Fruit fly (Drosophila melanogaster) whole organism, embryonic: Measurements from ENCODE around the gene CG7728.

Experiments
- Bdp1 ChIP-seq: fragments of 200-800 bp; sonication (Bioruptor generic); optimal IDR thresholded peaks from 3 replicates; lab custom pipeline; 2016; ENCODE audit warnings: missing biosample characterization, missing genetic modification characterization
- BtbVII ChIP-seq: fragments of 200-800 bp; sonication (Bioruptor generic); optimal IDR thresholded peaks from 3 replicates; lab custom pipeline; 2017; ENCODE audit warnings: missing biosample characterization, mild to moderate bottlenecking, missing genetic modification characterization
- CG10274 ChIP-seq: fragments of 200-800 bp; sonication (Bioruptor generic); optimal IDR thresholded peaks from 3 replicates; lab custom pipeline; 2017; ENCODE audit warnings: missing biosample characterization, mild to moderate bottlenecking, missing genetic modification characterization
- CG10462 ChIP-seq: fragments of 200-800 bp; sonication (Bioruptor generic); optimal IDR thresholded peaks from 2 replicates; lab custom pipeline; 2016; ENCODE audit warnings: missing biosample characterization, missing genetic modification characterization
- CG10979 ChIP-seq: fragments of 200-800 bp; sonication (Bioruptor generic); optimal IDR thresholded peaks from 2 replicates; lab custom pipeline; 2018; ENCODE audit warnings: missing biosample characterization, mild to moderate bottlenecking, missing genetic modification characterization, moderate library complexity
- CG12942 ChIP-seq: fragments of 200-800 bp; sonication (Bioruptor generic); optimal IDR thresholded peaks from 3 replicates; lab custom pipeline; 2016; ENCODE audit warnings: missing biosample characterization, missing genetic modification characterization
- CG13296 ChIP-seq: fragments of 200-800 bp; sonication (Bioruptor generic); optimal IDR thresholded peaks from 3 replicates; lab custom pipeline; 2018; ENCODE audit warnings: missing biosample characterization, mild to moderate bottlenecking, missing genetic modification characterization
- CG13624 ChIP-seq: fragments of 200-800 bp; sonication (Bioruptor generic); optimal IDR thresholded peaks from 2 replicates; lab custom pipeline; 2016; ENCODE audit warnings: missing biosample characterization, missing genetic modification characterization
- CG14667 ChIP-seq: fragments of 200-800 bp; sonication (Bioruptor generic); IDR thresholded peaks from 2 replicates; pipeline ENCODE4 v1.3.6; 2022; ENCODE audit warnings: missing biosample characterization, missing genetic modification characterization
- CG15011 ChIP-seq: fragments of 200-800 bp; sonication (Bioruptor generic); optimal IDR thresholded peaks from 3 replicates; lab custom pipeline; 2018; ENCODE audit warnings: missing biosample characterization, mild to moderate bottlenecking, missing genetic modification characterization
- CG15601 ChIP-seq: fragments of 200-800 bp; sonication (Bioruptor generic); optimal IDR thresholded peaks from 3 replicates; lab custom pipeline; 2019; ENCODE audit warnings: missing biosample characterization, mild to moderate bottlenecking, missing genetic modification characterization, moderate library complexity
- CG17385 ChIP-seq: fragments of 200-800 bp; sonication (Bioruptor generic); optimal IDR thresholded peaks from 3 replicates; lab custom pipeline; 2018; ENCODE audit warnings: missing biosample characterization, mild to moderate bottlenecking, missing genetic modification characterization
- CG18619 ChIP-seq: fragments of 200-800 bp; sonication (Bioruptor generic); optimal IDR thresholded peaks from 3 replicates; lab custom pipeline; 2017; ENCODE audit warnings: missing biosample characterization, mild to moderate bottlenecking, missing genetic modification characterization
- CG30403 ChIP-seq: fragments of 200-800 bp; sonication (Bioruptor generic); optimal IDR thresholded peaks from 3 replicates; lab custom pipeline; 2016; ENCODE audit warnings: missing biosample characterization, missing genetic modification characterization
- CG3726 ChIP-seq: fragments of 200-800 bp; sonication (Bioruptor generic); IDR thresholded peaks from 3 replicates; pipeline ENCODE4, ENCODE4 v1.3.6; 2022; ENCODE audit warnings: missing biosample characterization, missing genetic modification characterization
- CG5953 ChIP-seq: fragments of 200-800 bp; sonication (Bioruptor generic); IDR thresholded peaks from 2 replicates; pipeline ENCODE4 v1.3.6; 2022; ENCODE audit warnings: missing biosample characterization, missing genetic modification characterization
- CG6654 ChIP-seq: fragments of 200-800 bp; sonication (Bioruptor generic); optimal IDR thresholded peaks from 2 replicates; lab custom pipeline; 2017; ENCODE audit warnings: missing biosample characterization, mild to moderate bottlenecking, missing genetic modification characterization
- CG7786 ChIP-seq: fragments of 200-800 bp; sonication (Bioruptor generic); optimal IDR thresholded peaks from 2 replicates; lab custom pipeline; 2016; ENCODE audit warnings: missing biosample characterization, missing genetic modification characterization
- CG7839 ChIP-seq: fragments of 200-800 bp; sonication (Bioruptor generic); optimal IDR thresholded peaks from 3 replicates; lab custom pipeline; 2018; ENCODE audit warnings: missing biosample characterization, mild to moderate bottlenecking, missing genetic modification characterization, moderate library complexity
- CG9932 ChIP-seq: fragments of 200-800 bp; sonication (Bioruptor generic); IDR thresholded peaks from 2 replicates; pipeline ENCODE4 v1.3.6; 2022; ENCODE audit warnings: missing biosample characterization, missing genetic modification characterization
- CoRest ChIP-seq: fragments of 200-800 bp; sonication (Bioruptor generic); optimal IDR thresholded peaks from 3 replicates; lab custom pipeline; 2018; ENCODE audit warnings: missing biosample characterization, mild to moderate bottlenecking, missing genetic modification characterization, moderate library complexity
- D19B ChIP-seq: fragments of 200-800 bp; sonication (Bioruptor generic); optimal IDR thresholded peaks from 2 replicates; lab custom pipeline; 2017; ENCODE audit warnings: missing biosample characterization, mild to moderate bottlenecking, missing genetic modification characterization
- Dip3 ChIP-seq: fragments of 200-800 bp; sonication (Bioruptor generic); optimal IDR thresholded peaks from 3 replicates; lab custom pipeline; 2016; ENCODE audit warnings: missing biosample characterization, missing genetic modification characterization
- Doc2 ChIP-seq: fragments of 200-800 bp; sonication (Bioruptor generic); IDR thresholded peaks from 2 replicates; pipeline ENCODE4 v1.3.6; 2022; ENCODE audit warnings: missing biosample characterization, missing genetic modification characterization
- HHEX ChIP-seq: fragments of 200-800 bp; sonication (Bioruptor generic); optimal IDR thresholded peaks from 3 replicates; lab custom pipeline; 2017; ENCODE audit warnings: missing biosample characterization, mild to moderate bottlenecking, missing genetic modification characterization, missing genetic modification reagents
- HLH54F ChIP-seq: fragments of 200-800 bp; sonication (Bioruptor generic); optimal IDR thresholded peaks from 3 replicates; lab custom pipeline; 2016; ENCODE audit warnings: missing biosample characterization, missing genetic modification characterization
- Kr ChIP-seq: fragments of 200-800 bp; sonication (Bioruptor generic); optimal IDR thresholded peaks from 2 replicates; lab custom pipeline; 2017; ENCODE audit warnings: missing biosample characterization, mild to moderate bottlenecking, missing genetic modification characterization
- Ptx1 ChIP-seq: fragments of 200-800 bp; sonication (Bioruptor generic); IDR thresholded peaks from 2 replicates; pipeline ENCODE4 v1.3.6; 2022; ENCODE audit warnings: missing biosample characterization, missing genetic modification characterization
- Rx ChIP-seq: fragments of 200-800 bp; sonication (Bioruptor generic); IDR thresholded peaks from 2 replicates; pipeline ENCODE4 v1.3.6; 2022; ENCODE audit warnings: missing biosample characterization, missing genetic modification characterization
- ac ChIP-seq: fragments of 200-800 bp; sonication (Bioruptor generic); optimal IDR thresholded peaks from 3 replicates; lab custom pipeline; 2017; ENCODE audit warnings: missing biosample characterization, mild to moderate bottlenecking, missing genetic modification characterization
- al ChIP-seq: fragments of 200-800 bp; sonication (Bioruptor generic); IDR thresholded peaks from 2 replicates; pipeline ENCODE4 v1.3.6; 2022; ENCODE audit warnings: missing biosample characterization, missing genetic modification characterization
- aop ChIP-seq: fragments of 200-800 bp; sonication (Bioruptor generic); IDR thresholded peaks from 2 replicates; pipeline ENCODE4 v1.3.6; 2022; ENCODE audit warnings: missing biosample characterization, missing genetic modification characterization
- cwo ChIP-seq: fragments of 200-800 bp; sonication (Bioruptor generic); optimal IDR thresholded peaks from 3 replicates; lab custom pipeline; 2017; ENCODE audit warnings: missing biosample characterization, missing genetic modification characterization, mild to moderate bottlenecking, moderate library complexity, missing genetic modification reagents
- grn ChIP-seq: fragments of 200-800 bp; sonication (Bioruptor generic); optimal IDR thresholded peaks from 3 replicates; lab custom pipeline; 2017; ENCODE audit warnings: missing biosample characterization, missing genetic modification characterization
- gsb ChIP-seq: fragments of 200-800 bp; sonication (Bioruptor generic); IDR thresholded peaks from 2 replicates; pipeline ENCODE4 v1.3.6; 2022; ENCODE audit warnings: missing biosample characterization, missing genetic modification characterization
- kni ChIP-seq: fragments of 200-800 bp; sonication (Bioruptor generic); optimal IDR thresholded peaks from 3 replicates; lab custom pipeline; 2017; ENCODE audit warnings: mild to moderate bottlenecking, missing biosample characterization, missing genetic modification reagents, missing genetic modification characterization
- lilli ChIP-seq: fragments of 200-800 bp; sonication (Bioruptor generic); optimal IDR thresholded peaks from 3 replicates; lab custom pipeline; 2016; ENCODE audit warnings: missing biosample characterization, missing genetic modification characterization
- oc ChIP-seq: fragments of 200-800 bp; sonication (Bioruptor generic); optimal IDR thresholded peaks from 2 replicates; lab custom pipeline; 2018; ENCODE audit warnings: missing biosample characterization, mild to moderate bottlenecking, missing genetic modification characterization, moderate library complexity
- odd ChIP-seq: fragments of 200-800 bp; sonication (Bioruptor generic); optimal IDR thresholded peaks from 2 replicates; lab custom pipeline; 2017; ENCODE audit warnings: missing biosample characterization, mild to moderate bottlenecking, missing genetic modification characterization
- p53 ChIP-seq: fragments of 200-800 bp; sonication (Bioruptor generic); optimal IDR thresholded peaks from 2 replicates; lab custom pipeline; 2016; ENCODE audit warnings: missing biosample characterization, missing genetic modification characterization
- sens-2 ChIP-seq: fragments of 200-800 bp; sonication (Bioruptor generic); IDR thresholded peaks from 2 replicates; pipeline ENCODE4 v1.3.6; 2022; ENCODE audit warnings: missing biosample characterization, missing genetic modification characterization
- sisA ChIP-seq: fragments of 200-800 bp; sonication (Bioruptor generic); IDR thresholded peaks from 2 replicates; pipeline ENCODE4 v1.3.6; 2022; ENCODE audit warnings: missing biosample characterization, missing genetic modification characterization
- slou ChIP-seq: fragments of 200-800 bp; sonication (Bioruptor generic); optimal IDR thresholded peaks from 3 replicates; lab custom pipeline; 2016; ENCODE audit warnings: missing biosample characterization, missing genetic modification characterization
- so ChIP-seq: fragments of 200-800 bp; sonication (Bioruptor generic); IDR thresholded peaks from 3 replicates; pipeline ENCODE4 v1.3.6; 2022; ENCODE audit warnings: missing biosample characterization, missing genetic modification characterization
- sob ChIP-seq: fragments of 200-800 bp; sonication (Bioruptor generic); IDR thresholded peaks from 2 replicates; pipeline ENCODE4 v1.3.6; 2022; ENCODE audit warnings: missing biosample characterization, missing genetic modification characterization
- tll ChIP-seq, 2 experiments: fragments of 200-800 bp in 1 of 2; fragments of >200 bp in 1 of 2; sonication (Bioruptor generic) in 1 of 2; optimal IDR thresholded peaks; 2 replicates each; lab custom pipeline; 2017 to 2019; ENCODE audit warnings: missing biosample characterization in 2 of 2, missing genetic modification characterization in 2 of 2, mild to moderate bottlenecking in 1 of 2, moderate library complexity in 1 of 2
- trh ChIP-seq: fragments of 200-800 bp; sonication (Bioruptor generic); optimal IDR thresholded peaks from 2 replicates; lab custom pipeline; 2016; ENCODE audit warnings: missing biosample characterization, missing genetic modification characterization
- ttk ChIP-seq: fragments of 200-800 bp; sonication (Bioruptor generic); IDR thresholded peaks from 2 replicates; pipeline ENCODE4 v2.1.2; 2022; ENCODE audit warnings: missing biosample characterization, missing genetic modification characterization
- unc-4 ChIP-seq: fragments of 200-800 bp; sonication (Bioruptor generic); IDR thresholded peaks from 2 replicates; pipeline ENCODE4 v1.3.6; 2022; ENCODE audit warnings: missing biosample characterization, missing genetic modification characterization; ENCODE audit not compliant: partially characterized antibody
- vvl ChIP-seq: fragments of 200-800 bp; sonication (Bioruptor generic); IDR thresholded peaks from 2 replicates; pipeline ENCODE4 v1.3.6; 2022; ENCODE audit warnings: missing biosample characterization, missing genetic modification characterization
- wdn ChIP-seq: fragments of 200-800 bp; sonication (Bioruptor generic); IDR thresholded peaks from 2 replicates; pipeline ENCODE4 v1.3.6; 2022; ENCODE audit warnings: missing biosample characterization, missing genetic modification characterization
- zen ChIP-seq: fragments of 200-800 bp; sonication (Bioruptor generic); optimal IDR thresholded peaks from 3 replicates; lab custom pipeline; 2018; ENCODE audit warnings: missing biosample characterization, mild to moderate bottlenecking, missing genetic modification characterization, moderate library complexity

Gene CG7728

DNA sequence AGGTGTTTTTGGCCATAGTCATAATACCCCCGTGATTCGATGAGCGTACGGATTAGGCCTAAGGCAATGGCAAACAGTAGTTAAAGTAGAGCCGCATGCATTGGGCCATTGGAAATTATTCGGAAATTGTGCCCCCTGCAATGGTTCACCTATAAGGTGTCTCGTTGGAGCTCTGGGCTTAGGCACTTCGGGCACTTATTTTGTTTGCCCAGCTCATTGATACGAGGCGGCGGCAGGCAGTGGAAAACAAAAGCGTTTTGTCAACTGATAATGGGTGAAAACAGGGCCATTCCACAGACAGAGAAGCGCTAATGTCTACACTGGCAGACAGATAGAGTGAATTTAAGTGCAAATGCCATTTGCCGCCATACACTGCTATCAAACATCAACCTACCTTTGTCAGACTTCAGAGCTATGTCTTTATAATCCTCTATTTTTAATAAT is 10.1 kb upstream of the CG7728 start (continued):
- TF ChIP-seq CG5953 (no peak), lilli (GFP tag; lab: Kevin White, UChicago) (no peak), Doc2 (no peak), sob (GFP tag; lab: Robert Waterston, UW) (0 out of 2 replicates have a peak, but pooled peaks have one; percentile 43), CG30403 (no peak), CG14667 (GFP tag; lab: Robert Waterston, UW) (no peak), CG13296 (GFP tag; lab: Kevin White, UChicago) (peak; percentile 34), CG9932 (GFP tag; lab: Robert Waterston, UW) (peak; percentile 50), p53 (GFP tag; lab: Kevin White, UChicago) (no peak), vvl (GFP tag; lab: Robert Waterston, UW) (0 out of 2 replicates have a peak, but pooled peaks have one; percentile 42), zen (tag; lab: Kevin White, UChicago) (no peak), HHEX (GFP tag; lab: Kevin White, UChicago) (peak; percentile 23), odd (no peak), CG10462 (GFP tag; lab: Kevin White, UChicago) (no peak), sisA (GFP tag; lab: Robert Waterston, UW) (no peak), aop (no peak), Kr (no peak), so (GFP tag; lab: Robert Waterston, UW) (0 out of 3 replicates have a peak, but pooled peaks have one; percentile 41), ttk (GFP tag; lab: Robert Waterston, UW) (peak; percentile 24; the same call in 1 of the 2 replicates), CG6654 (GFP tag; lab: Kevin White, UChicago) (no peak), Rx (no peak), Bdp1 (GFP tag; lab: Kevin White, UChicago) (peak; percentile 4), trh (GFP tag; lab: Kevin White, UChicago) (no peak), Dip3 (GFP tag; lab: Kevin White, UChicago) (no peak), CG3726 (GFP tag; lab: Robert Waterston, UW) (no peak), Ptx1 (GFP tag; lab: Robert Waterston, UW) (0 out of 2 replicates have a peak, but pooled peaks have one; percentile 31), CG7786 (no peak), CG10274 (no peak), unc-4 (no peak), CoRest (tag; lab: Kevin White, UChicago) (no peak), grn (GFP tag; lab: Kevin White, UChicago) (no peak), CG10979 (tag; lab: Kevin White, UChicago) (no peak), gsb (GFP tag; lab: Robert Waterston, UW) (no peak), ac (GFP tag; lab: Kevin White, UChicago) (no peak), CG17385 (GFP tag; lab: Kevin White, UChicago) (no peak), CG7839 (tag; lab: Kevin White, UChicago) (no peak), CG15601 (no peak), wdn (GFP tag; lab: Robert Waterston, UW) (no peak), CG18619 (GFP tag; lab: Kevin White, UChicago) (no peak), sens-2 (GFP tag; lab: Robert Waterston, UW) (no peak), CG15011 (GFP tag; lab: Kevin White, UChicago) (no peak), cwo (GFP tag; lab: Kevin White, UChicago) (peak; percentile 20), kni (peak; percentile 51), BtbVII (GFP tag; lab: Kevin White, UChicago) (peak; percentile 12), oc (no peak), D19B (no peak), CG12942 (GFP tag; lab: Kevin White, UChicago) (no peak), slou (GFP tag; lab: Kevin White, UChicago) (no peak), al (GFP tag; lab: Robert Waterston, UW) (no peak; the same call in 1 of the 2 replicates), HLH54F (no peak), CG13624 (GFP tag; lab: Kevin White, UChicago) (no peak), tll (GFP tag; optimal IDR thresholded peaks at IDR 0.05; lab: Kevin White, UChicago) (no peak)
